Fruit fly (Drosophila melanogaster): ENCODE results near the gene Usp14.

DNA sequence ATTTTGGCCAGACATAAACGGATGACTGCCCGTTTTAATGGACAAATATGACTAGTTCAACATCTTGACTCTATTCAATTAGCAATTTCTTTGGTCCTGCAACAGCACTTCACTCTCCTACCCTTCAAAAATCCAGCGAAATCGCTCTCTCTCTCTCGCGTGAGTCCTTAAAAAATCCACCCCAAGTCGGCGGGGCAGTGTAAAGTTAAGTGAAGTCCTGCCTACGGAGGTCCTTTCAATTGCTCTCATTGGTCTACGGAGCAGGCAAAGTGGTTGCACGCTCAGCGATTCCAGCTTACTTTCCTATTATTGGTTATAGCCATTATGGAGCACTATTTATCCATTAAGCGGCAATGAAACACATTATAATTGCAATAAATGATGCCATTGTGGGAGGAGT, 39.7 kb upstream of the Usp14 start, which contains the start of gene CG34367:
- TF ChIP-seq Sp1 (GFP tag; optimal IDR thresholded peaks at IDR 0.05) (no peak), sv (GFP tag; optimal IDR thresholded peaks at IDR 0.05) (no peak), pan (optimal IDR thresholded peaks at IDR 0.05) (no peak), Dfd (GFP tag; optimal IDR thresholded peaks at IDR 0.05) (no peak), usp (GFP tag; optimal IDR thresholded peaks at IDR 0.05) (no peak), psq (GFP tag; optimal IDR thresholded peaks at IDR 0.05) (no peak), foxo (GFP tag; optimal IDR thresholded peaks at IDR 0.05) (no peak), Dif (GFP tag; optimal IDR thresholded peaks at IDR 0.05; ENCODE audit: partially characterized antibody) (no peak), dsf (GFP tag; optimal IDR thresholded peaks at IDR 0.05; ENCODE audit: borderline replicate concordance) (no peak)

Measured in whole organism, wandering third instar larva.